Fruit fly (Drosophila melanogaster) whole organism, embryonic: ENCODE measurements around the gene CG32413.

Experiments used
- Atf-2 ChIP-seq: fragments of 200-800 bp; sonication (Bioruptor generic); optimal IDR thresholded peaks from 2 replicates; lab custom pipeline; 2016; ENCODE audit warnings: missing biosample characterization, missing genetic modification characterization
- CG11085 ChIP-seq: fragments of 200-800 bp; sonication (Bioruptor generic); IDR thresholded peaks from 2 replicates; pipeline ENCODE4 v1.3.6; 2022; ENCODE audit warnings: missing biosample characterization, missing genetic modification characterization
- CG11560 ChIP-seq: fragments of 200-800 bp; sonication (Bioruptor generic); IDR thresholded peaks from 3 replicates; pipeline ENCODE4 v1.3.6; 2022; ENCODE audit warnings: missing biosample characterization, missing genetic modification characterization
- CG12942 ChIP-seq: fragments of 200-800 bp; sonication (Bioruptor generic); optimal IDR thresholded peaks from 3 replicates; lab custom pipeline; 2016; ENCODE audit warnings: missing biosample characterization, missing genetic modification characterization
- CG15011 ChIP-seq: fragments of 200-800 bp; sonication (Bioruptor generic); optimal IDR thresholded peaks from 3 replicates; lab custom pipeline; 2018; ENCODE audit warnings: missing biosample characterization, mild to moderate bottlenecking, missing genetic modification characterization
- CG15479 ChIP-seq: fragments of 200-800 bp; sonication (Bioruptor generic); optimal IDR thresholded peaks from 3 replicates; lab custom pipeline; 2019; ENCODE audit warnings: missing biosample characterization, mild to moderate bottlenecking, missing genetic modification characterization, moderate library complexity
- CG15696 ChIP-seq: fragments of 200-800 bp; sonication (Bioruptor generic); optimal IDR thresholded peaks from 2 replicates; lab custom pipeline; 2019; ENCODE audit warnings: missing biosample characterization, mild to moderate bottlenecking, missing genetic modification characterization, moderate library complexity
- CG16779 ChIP-seq: fragments of 200-800 bp; sonication (Bioruptor generic); IDR thresholded peaks from 2 replicates; pipeline ENCODE4 v1.3.6; 2022; ENCODE audit warnings: missing biosample characterization, missing genetic modification characterization
- CG17328 ChIP-seq: fragments of 200-800 bp; sonication (Bioruptor generic); IDR thresholded peaks from 2 replicates; pipeline ENCODE4 v1.3.6; 2022; ENCODE audit warnings: missing biosample characterization, missing genetic modification characterization
- CG2120 ChIP-seq: fragments of 200-800 bp; sonication (Bioruptor generic); optimal IDR thresholded peaks from 3 replicates; lab custom pipeline; 2016; ENCODE audit warnings: missing biosample characterization, missing genetic modification characterization
- CG2199 ChIP-seq: fragments of 200-800 bp; sonication (Bioruptor generic); IDR thresholded peaks from 3 replicates; pipeline ENCODE4 v1.3.6; 2022; ENCODE audit warnings: missing biosample characterization, missing genetic modification characterization
- CG31365 ChIP-seq: fragments of 200-800 bp; sonication (Bioruptor generic); optimal IDR thresholded peaks from 2 replicates; lab custom pipeline; 2018; ENCODE audit warnings: missing biosample characterization, mild to moderate bottlenecking, missing genetic modification characterization
- CG4617 ChIP-seq: fragments of 200-800 bp; sonication (Bioruptor generic); optimal IDR thresholded peaks from 3 replicates; lab custom pipeline; 2016; ENCODE audit warnings: missing biosample characterization, missing genetic modification characterization, borderline replicate concordance
- CG4707 ChIP-seq: fragments of 200-800 bp; sonication (Bioruptor generic); optimal IDR thresholded peaks from 2 replicates; lab custom pipeline; 2018; ENCODE audit warnings: missing biosample characterization, mild to moderate bottlenecking, missing genetic modification characterization, moderate library complexity
- CG5180 ChIP-seq: fragments of 200-800 bp; sonication (Bioruptor generic); optimal IDR thresholded peaks from 3 replicates; lab custom pipeline; 2017; ENCODE audit warnings: missing biosample characterization, missing genetic modification characterization, mild to moderate bottlenecking, moderate library complexity, missing genetic modification reagents
- CG5953 ChIP-seq: fragments of 200-800 bp; sonication (Bioruptor generic); IDR thresholded peaks from 2 replicates; pipeline ENCODE4 v1.3.6; 2022; ENCODE audit warnings: missing biosample characterization, missing genetic modification characterization
- CG7786 ChIP-seq: fragments of 200-800 bp; sonication (Bioruptor generic); optimal IDR thresholded peaks from 2 replicates; lab custom pipeline; 2016; ENCODE audit warnings: missing biosample characterization, missing genetic modification characterization
- CG8765 ChIP-seq: fragments of 200-800 bp; sonication (Bioruptor generic); IDR thresholded peaks from 2 replicates; pipeline ENCODE4 v1.3.6; 2022; ENCODE audit warnings: missing biosample characterization, missing genetic modification characterization
- CG8944 ChIP-seq: fragments of 200-800 bp; sonication (Bioruptor generic); optimal IDR thresholded peaks from 3 replicates; lab custom pipeline; 2016; ENCODE audit warnings: missing biosample characterization, missing genetic modification characterization
- D19A ChIP-seq: fragments of 200-800 bp; optimal IDR thresholded peaks from 3 replicates; lab custom pipeline; 2019; ENCODE audit warnings: missing biosample characterization, mild to moderate bottlenecking, missing genetic modification characterization, moderate library complexity
- Dp ChIP-seq: fragments of 200-800 bp; sonication (Bioruptor generic); optimal IDR thresholded peaks from 2 replicates; lab custom pipeline; 2018; ENCODE audit warnings: missing biosample characterization, mild to moderate bottlenecking, missing genetic modification characterization, moderate library complexity
- Drgx ChIP-seq: fragments of 200-800 bp; sonication (Bioruptor generic); IDR thresholded peaks from 2 replicates; pipeline ENCODE4 v1.3.6; 2022; ENCODE audit warnings: missing biosample characterization, missing genetic modification characterization
- Ets65A ChIP-seq: fragments of 200-800 bp; sonication (Bioruptor generic); peaks from one replicate; lab custom pipeline; 2016; ENCODE audit warnings: missing biosample characterization, missing genetic modification characterization
- Fer1 ChIP-seq: fragments of 200-800 bp; sonication (Bioruptor generic); optimal IDR thresholded peaks from 2 replicates; lab custom pipeline; 2017; ENCODE audit warnings: missing biosample characterization, mild to moderate bottlenecking, missing genetic modification characterization
- MBD-R2 ChIP-seq: fragments of 200-800 bp; sonication (Bioruptor generic); IDR thresholded peaks from 2 replicates; pipeline ENCODE4 v1.3.6; 2022; ENCODE audit warnings: missing biosample characterization, missing genetic modification characterization
- ac ChIP-seq: fragments of 200-800 bp; sonication (Bioruptor generic); optimal IDR thresholded peaks from 3 replicates; lab custom pipeline; 2017; ENCODE audit warnings: missing biosample characterization, mild to moderate bottlenecking, missing genetic modification characterization
- bigmax ChIP-seq: fragments of 200-800 bp; sonication (Bioruptor generic); optimal IDR thresholded peaks from 2 replicates; lab custom pipeline; 2018; ENCODE audit warnings: missing biosample characterization, mild to moderate bottlenecking, missing genetic modification characterization
- bowl ChIP-seq: fragments of 200-800 bp; sonication (Bioruptor generic); IDR thresholded peaks from 2 replicates; pipeline ENCODE4 v1.3.6; 2022; ENCODE audit warnings: missing biosample characterization, missing genetic modification characterization
- caup ChIP-seq: fragments of 200-800 bp; sonication (Bioruptor generic); optimal IDR thresholded peaks from 3 replicates; lab custom pipeline; 2017; ENCODE audit warnings: missing biosample characterization, mild to moderate bottlenecking, missing genetic modification characterization, moderate library complexity; ENCODE audit not compliant: severe bottlenecking
- chif ChIP-seq, 2 experiments: fragments of 200-800 bp; sonication (Bioruptor generic); optimal IDR thresholded peaks; 3 replicates each; lab custom pipeline; 2016; ENCODE audit warnings: missing biosample characterization in 2 of 2, missing genetic modification characterization in 2 of 2
- corto ChIP-seq: fragments of 200-800 bp; sonication (Bioruptor generic); optimal IDR thresholded peaks from 2 replicates; lab custom pipeline; 2016; ENCODE audit warnings: missing biosample characterization, mild to moderate bottlenecking, missing genetic modification characterization, moderate library complexity
- hb ChIP-seq: fragments of 200-800 bp; sonication (Bioruptor generic); IDR thresholded peaks from 3 replicates; pipeline ENCODE4 v1.3.6; 2022; ENCODE audit warnings: missing biosample characterization, missing genetic modification characterization; ENCODE audit not compliant: partially characterized antibody
- jing ChIP-seq: fragments of 200-800 bp; sonication (Bioruptor generic); optimal IDR thresholded peaks from 2 replicates; lab custom pipeline; 2018; ENCODE audit warnings: missing biosample characterization, mild to moderate bottlenecking, missing genetic modification characterization
- lbe ChIP-seq: fragments of 200-800 bp; sonication (Bioruptor generic); optimal IDR thresholded peaks from 2 replicates; lab custom pipeline; 2016; ENCODE audit warnings: missing biosample characterization, mild to moderate bottlenecking, missing genetic modification characterization
- nerfin-2 ChIP-seq: fragments of 200-800 bp; sonication (Bioruptor generic); IDR thresholded peaks from 2 replicates; pipeline ENCODE4 v1.3.6; 2022; ENCODE audit warnings: missing biosample characterization, missing genetic modification characterization; ENCODE audit not compliant: partially characterized antibody
- nom ChIP-seq: fragments of 200-800 bp; sonication (Bioruptor generic); optimal IDR thresholded peaks from 2 replicates; lab custom pipeline; 2017; ENCODE audit warnings: missing biosample characterization, missing genetic modification characterization, mild to moderate bottlenecking, moderate library complexity, missing genetic modification reagents
- onecut ChIP-seq: fragments of 200-800 bp; sonication (Bioruptor generic); IDR thresholded peaks from 2 replicates; pipeline ENCODE4 v1.3.6; 2022; ENCODE audit warnings: missing biosample characterization, missing genetic modification characterization
- pan ChIP-seq, 4 experiments: fragments of >200 bp in 3 of 4; fragments of 200-800 bp in 1 of 4; sonication (Bioruptor generic) in 1 of 4; optimal IDR thresholded peaks in 3 of 4; IDR thresholded peaks in 1 of 4; 2 replicates each; pipeline versions ENCODE4 v1.3.6 to Lab custom; 2017 to 2022; ENCODE audit warnings: missing biosample characterization in 2 of 4, missing genetic modification characterization in 2 of 4, mixed read lengths in 1 of 4
- sens ChIP-seq: fragments of 200-800 bp; sonication (Bioruptor generic); peaks from one replicate; lab custom pipeline; 2016; ENCODE audit warnings: missing biosample characterization, missing genetic modification characterization
- stc ChIP-seq: fragments of 200-800 bp; sonication (Bioruptor generic); IDR thresholded peaks from 2 replicates; pipeline ENCODE4 v1.3.6; 2022; ENCODE audit warnings: missing biosample characterization, missing genetic modification characterization
- tup ChIP-seq: fragments of 200-800 bp; sonication (Bioruptor generic); optimal IDR thresholded peaks from 2 replicates; lab custom pipeline; 2016; ENCODE audit warnings: missing biosample characterization, mild to moderate bottlenecking, missing genetic modification characterization, moderate library complexity
- usp ChIP-seq: fragments of >200 bp; optimal IDR thresholded peaks from 2 replicates; lab custom pipeline; 2017; ENCODE audit warnings: missing biosample characterization, missing genetic modification characterization
- vvl ChIP-seq: fragments of 200-800 bp; sonication (Bioruptor generic); IDR thresholded peaks from 2 replicates; pipeline ENCODE4 v1.3.6; 2022; ENCODE audit warnings: missing biosample characterization, missing genetic modification characterization
- zf30C ChIP-seq: fragments of 200-800 bp; sonication (Bioruptor generic); optimal IDR thresholded peaks from 3 replicates; lab custom pipeline; 2018; ENCODE audit warnings: missing biosample characterization, mild to moderate bottlenecking, missing genetic modification characterization

Gene CG32413

DNA sequence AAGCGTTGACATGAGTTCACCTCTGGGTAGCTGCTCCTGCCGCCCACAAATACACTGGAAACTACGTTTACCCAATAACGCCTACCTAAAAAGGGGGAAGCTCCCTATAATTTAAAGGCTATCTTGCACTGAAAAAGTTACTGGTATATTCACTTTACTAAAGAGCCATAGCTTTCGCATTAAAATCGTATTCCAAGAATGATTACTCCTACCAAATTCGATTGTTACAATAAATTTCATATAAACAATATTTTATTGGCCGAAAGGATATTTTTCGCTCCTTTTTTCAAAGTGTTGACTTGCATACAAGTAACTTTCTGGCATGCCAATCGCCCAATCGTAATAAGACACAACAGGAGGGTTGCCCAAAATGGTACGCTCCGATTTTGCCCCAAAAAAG, 36.9 kb downstream of the CG32413 start:
- TF ChIP-seq lbe (GFP tag; lab: Kevin White, UChicago) (peak; percentile 22), CG31365 (tag; lab: Kevin White, UChicago) (no peak), CG12942 (GFP tag; lab: Kevin White, UChicago) (no peak), CG8765 (GFP tag; lab: Robert Waterston, UW) (no peak), stc (GFP tag; lab: Robert Waterston, UW) (no peak), CG5180 (GFP tag; lab: Kevin White, UChicago) (no peak), Drgx (no peak), caup (no peak)

DNA sequence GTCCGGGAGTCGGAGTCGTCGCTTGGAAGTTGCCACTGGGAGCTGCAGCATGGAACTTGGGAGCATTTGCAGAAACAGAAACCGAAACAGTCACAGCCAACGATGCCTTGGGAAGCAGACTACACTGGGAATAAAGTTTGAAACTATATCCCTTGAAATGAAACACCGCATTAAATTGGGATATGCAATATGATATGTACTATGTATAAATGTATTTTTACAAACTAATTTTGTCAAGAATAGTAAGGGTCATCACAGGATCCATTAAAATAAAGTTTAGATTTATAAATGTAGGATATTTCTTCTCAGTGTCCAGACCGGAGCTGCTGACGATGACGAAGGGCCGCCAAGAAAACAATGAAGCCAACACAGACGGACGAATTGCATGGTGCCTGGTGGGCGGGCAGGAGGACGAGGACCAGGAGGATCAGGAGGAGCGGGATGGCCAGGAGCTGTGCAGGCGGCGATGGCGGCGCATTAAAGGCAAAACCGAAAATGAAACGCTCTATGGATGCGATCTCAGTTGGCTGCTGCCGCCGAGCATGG, 39.9 kb downstream of the CG32413 start:
- peak; percentile 27 for TF ChIP-seq nom (GFP tag; lab: Kevin White, UChicago)
- TF ChIP-seq Ets65A (GFP tag; lab: Kevin White, UChicago) = peak; percentile 71
- TF ChIP-seq jing = no peak
- peak; percentile 21 for TF ChIP-seq sens (GFP tag; lab: Kevin White, UChicago)

DNA sequence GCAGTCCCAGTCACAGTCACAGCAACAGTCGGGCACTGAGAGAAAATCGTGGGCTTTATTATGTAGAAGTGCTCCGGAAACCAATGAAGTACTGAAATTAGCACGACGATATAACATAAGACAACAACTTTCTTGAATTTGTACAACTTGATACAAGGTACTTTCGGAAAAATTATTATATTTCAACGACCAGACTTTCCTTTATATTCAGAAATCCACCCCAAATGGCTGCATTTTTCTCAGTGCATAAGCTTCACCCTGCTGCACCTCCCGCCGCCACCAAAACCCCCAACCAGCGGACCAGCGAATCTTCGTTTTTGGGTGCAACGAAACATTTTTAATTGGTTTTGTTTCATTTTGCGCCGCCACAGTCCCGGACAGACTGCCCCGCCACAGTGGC, 40.9 kb downstream of the CG32413 start:
- peak; percentile 0 for TF ChIP-seq corto
- TF ChIP-seq CG8944 (GFP tag; lab: Kevin White, UChicago) = no peak
- TF ChIP-seq CG15479 (GFP tag; lab: Kevin White, UChicago) = no peak
- TF ChIP-seq nom (GFP tag; lab: Kevin White, UChicago) = peak; percentile 42

DNA sequence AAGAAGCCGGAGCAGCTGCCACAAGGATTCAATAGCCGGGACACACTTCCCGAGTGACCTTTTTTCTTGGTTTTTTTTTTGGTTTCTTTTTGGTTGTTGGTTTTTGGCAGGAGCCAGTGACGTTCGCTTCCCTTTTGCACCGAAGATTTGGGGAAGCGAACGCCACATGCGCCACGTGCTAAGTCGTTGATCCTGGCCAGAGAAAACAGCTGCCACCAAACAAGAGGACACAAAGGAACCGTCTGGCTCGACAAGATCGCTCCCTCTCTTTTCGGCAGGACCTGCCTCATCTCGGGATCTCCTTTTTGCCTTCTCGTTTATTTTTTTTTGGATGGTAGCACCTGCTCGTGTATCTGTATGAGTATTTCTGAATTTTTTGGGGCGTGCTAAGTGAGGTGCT, 44.8 kb downstream of the CG32413 start:
- TF ChIP-seq bowl (GFP tag; lab: Robert Waterston, UW) (no peak), CG4617 (GFP tag; lab: Kevin White, UChicago) (no peak), CG2199 (GFP tag; lab: Robert Waterston, UW) (0 out of 3 replicates have a peak, but pooled peaks have one; percentile 8), CG2120 (GFP tag; lab: Kevin White, UChicago) (no peak), ac (GFP tag; lab: Kevin White, UChicago) (peak; percentile 94)

DNA sequence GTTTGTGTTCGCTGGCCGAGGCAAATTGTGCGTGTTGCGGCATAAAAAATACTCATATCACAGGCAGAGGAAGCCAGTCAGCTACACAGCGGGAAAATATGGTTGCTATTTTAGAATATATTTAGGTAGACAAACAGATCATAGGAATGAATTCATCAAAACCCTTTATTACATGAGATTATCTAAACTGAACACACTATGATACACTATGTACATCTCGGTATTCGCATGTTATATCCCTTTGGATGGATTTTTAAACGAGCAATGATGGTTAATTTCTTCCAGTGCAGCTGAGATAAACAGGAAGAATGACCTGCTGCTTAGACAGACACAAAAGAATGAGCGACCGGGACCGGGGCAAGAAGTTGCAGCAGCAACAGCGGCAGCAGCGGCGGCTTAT, 46.9 kb downstream of the CG32413 start:
- TF ChIP-seq Dp (GFP tag; lab: Kevin White, UChicago) = no peak
- no peak for TF ChIP-seq tup (GFP tag; lab: Kevin White, UChicago)
- TF ChIP-seq Atf-2 (GFP tag; lab: Kevin White, UChicago) = peak; percentile 32
- TF ChIP-seq CG15696 (tag; lab: Kevin White, UChicago) = peak; percentile 95
- TF ChIP-seq CG7786 = peak; percentile 16
- TF ChIP-seq vvl = no peak
- no peak for TF ChIP-seq nerfin-2 (GFP tag; lab: Robert Waterston, UW)
- TF ChIP-seq zf30C = peak; percentile 96
- TF ChIP-seq CG4707 = no peak
- no peak for TF ChIP-seq MBD-R2 (GFP tag; lab: Robert Waterston, UW)
- peak; percentile 35; the same call in 1 of the 2 replicates for TF ChIP-seq CG17328
- TF ChIP-seq CG15011 (GFP tag; lab: Kevin White, UChicago) = no peak
- TF ChIP-seq onecut (GFP tag; lab: Robert Waterston, UW) = no peak
- TF ChIP-seq usp = no peak
- no peak for TF ChIP-seq CG5953 (GFP tag; lab: Robert Waterston, UW)
- no peak for TF ChIP-seq hb (GFP tag; lab: Robert Waterston, UW)
- TF ChIP-seq Fer1 (GFP tag; lab: Kevin White, UChicago) = no peak
- no peak for TF ChIP-seq bigmax (GFP tag; lab: Kevin White, UChicago)
- no peak for TF ChIP-seq CG11085
- peak; percentile 34 to 80 for TF ChIP-seq chif (GFP tag; optimal IDR thresholded peaks at IDR 0.05; lab: Kevin White, UChicago)
- peak; percentile 49 for TF ChIP-seq D19A (tag; lab: Kevin White, UChicago)
- no peak for TF ChIP-seq pan (optimal IDR thresholded peaks at IDR 0.05; lab: Kevin White, UChicago)
- no peak for TF ChIP-seq pan (GFP tag; optimal IDR thresholded peaks at IDR 0.05 in 1 of 2, IDR thresholded peaks at IDR 0.05 in 1 of 2)
- no peak for TF ChIP-seq CG16779 (GFP tag; lab: Robert Waterston, UW)
- no peak for TF ChIP-seq CG11560 (tag; lab: Robert Waterston, UW)
